Fruit fly (Drosophila melanogaster) whole organism, embryonic: ENCODE data around the gene Pdxk.

Experiments
- CG10209 ChIP-seq: fragments of 200-800 bp; sonication (Bioruptor generic); optimal IDR thresholded peaks from 3 replicates; lab custom pipeline; 2017; ENCODE audit warnings: missing biosample characterization, mild to moderate bottlenecking, missing genetic modification characterization, missing genetic modification reagents
- CG10959 ChIP-seq: fragments of 200-800 bp; sonication (Bioruptor generic); IDR thresholded peaks from 2 replicates; pipeline ENCODE4 v1.3.6; 2022; ENCODE audit warnings: missing biosample characterization, missing genetic modification characterization
- CG12104 ChIP-seq: fragments of 200-800 bp; sonication (Bioruptor generic); optimal IDR thresholded peaks from 3 replicates; lab custom pipeline; 2016; ENCODE audit warnings: missing biosample characterization, missing genetic modification characterization
- CG13123 ChIP-seq: fragments of 200-800 bp; sonication (Bioruptor generic); optimal IDR thresholded peaks from 2 replicates; lab custom pipeline; 2016; ENCODE audit warnings: missing biosample characterization, missing genetic modification characterization
- CG13296 ChIP-seq: fragments of 200-800 bp; sonication (Bioruptor generic); optimal IDR thresholded peaks from 3 replicates; lab custom pipeline; 2018; ENCODE audit warnings: missing biosample characterization, mild to moderate bottlenecking, missing genetic modification characterization
- CG13894 ChIP-seq: fragments of 200-800 bp; sonication (Bioruptor generic); optimal IDR thresholded peaks from 3 replicates; lab custom pipeline; 2018; ENCODE audit warnings: missing biosample characterization, mild to moderate bottlenecking, missing genetic modification characterization, moderate library complexity
- CG17359 ChIP-seq: fragments of 200-800 bp; sonication (Bioruptor generic); optimal IDR thresholded peaks from 3 replicates; lab custom pipeline; 2018; ENCODE audit warnings: missing biosample characterization, mild to moderate bottlenecking, missing genetic modification characterization, moderate library complexity
- CG17385 ChIP-seq: fragments of 200-800 bp; sonication (Bioruptor generic); optimal IDR thresholded peaks from 3 replicates; lab custom pipeline; 2018; ENCODE audit warnings: missing biosample characterization, mild to moderate bottlenecking, missing genetic modification characterization
- CG17568 ChIP-seq: fragments of 200-800 bp; sonication (Bioruptor generic); optimal IDR thresholded peaks from 2 replicates; lab custom pipeline; 2018; ENCODE audit warnings: missing biosample characterization, mild to moderate bottlenecking, missing genetic modification characterization, moderate library complexity
- CG2199 ChIP-seq: fragments of 200-800 bp; sonication (Bioruptor generic); IDR thresholded peaks from 3 replicates; pipeline ENCODE4 v1.3.6; 2022; ENCODE audit warnings: missing biosample characterization, missing genetic modification characterization
- CG2678 ChIP-seq: fragments of 200-800 bp; sonication (Bioruptor generic); optimal IDR thresholded peaks from 3 replicates; lab custom pipeline; 2019; ENCODE audit warnings: missing biosample characterization, mild to moderate bottlenecking, missing genetic modification characterization, moderate library complexity
- CG32767 ChIP-seq: fragments of 200-800 bp; sonication (Bioruptor generic); IDR thresholded peaks from 2 replicates; pipeline ENCODE4 v1.3.6; 2022; ENCODE audit warnings: missing biosample characterization, missing genetic modification characterization
- CG34224 ChIP-seq: fragments of 200-800 bp; sonication (Bioruptor generic); IDR thresholded peaks from 3 replicates; pipeline ENCODE4 v1.3.6; 2022; ENCODE audit warnings: missing biosample characterization, missing genetic modification characterization; ENCODE audit not compliant: partially characterized antibody
- CG4424 ChIP-seq: fragments of 200-800 bp; sonication (Bioruptor generic); optimal IDR thresholded peaks from 3 replicates; lab custom pipeline; 2016; ENCODE audit warnings: missing biosample characterization, missing genetic modification characterization
- CG8944 ChIP-seq: fragments of 200-800 bp; sonication (Bioruptor generic); optimal IDR thresholded peaks from 3 replicates; lab custom pipeline; 2016; ENCODE audit warnings: missing biosample characterization, missing genetic modification characterization
- CG9932 ChIP-seq: fragments of 200-800 bp; sonication (Bioruptor generic); IDR thresholded peaks from 2 replicates; pipeline ENCODE4 v1.3.6; 2022; ENCODE audit warnings: missing biosample characterization, missing genetic modification characterization
- CrebB ChIP-seq: fragments of 200-800 bp; sonication (Bioruptor generic); optimal IDR thresholded peaks from 3 replicates; lab custom pipeline; 2018; ENCODE audit warnings: missing biosample characterization, mild to moderate bottlenecking, missing genetic modification characterization
- D19A ChIP-seq: fragments of 200-800 bp; optimal IDR thresholded peaks from 3 replicates; lab custom pipeline; 2019; ENCODE audit warnings: missing biosample characterization, mild to moderate bottlenecking, missing genetic modification characterization, moderate library complexity
- Dbx ChIP-seq: fragments of 200-800 bp; sonication (Bioruptor generic); IDR thresholded peaks from 3 replicates; pipeline ENCODE4 v1.3.6; 2022; ENCODE audit warnings: missing biosample characterization, missing genetic modification characterization
- E2f1 ChIP-seq: fragments of 200-800 bp; sonication (Bioruptor generic); IDR thresholded peaks from 2 replicates; pipeline ENCODE4 v1.3.6; 2022; ENCODE audit warnings: missing biosample characterization, missing genetic modification characterization
- Fer1 ChIP-seq: fragments of 200-800 bp; sonication (Bioruptor generic); optimal IDR thresholded peaks from 2 replicates; lab custom pipeline; 2017; ENCODE audit warnings: missing biosample characterization, mild to moderate bottlenecking, missing genetic modification characterization
- HmgZ ChIP-seq: fragments of 200-800 bp; sonication (Bioruptor generic); optimal IDR thresholded peaks from 2 replicates; lab custom pipeline; 2018; ENCODE audit warnings: missing biosample characterization, mild to moderate bottlenecking, missing genetic modification characterization
- Med ChIP-seq: fragments of 200-800 bp; sonication (Bioruptor generic); peaks from one replicate; lab custom pipeline; 2016; ENCODE audit warnings: missing biosample characterization, missing genetic modification characterization, mild to moderate bottlenecking, inconsistent platforms, moderate library complexity
- Meics ChIP-seq: fragments of 200-800 bp; sonication (Bioruptor generic); optimal IDR thresholded peaks from 2 replicates; lab custom pipeline; 2017; ENCODE audit warnings: missing biosample characterization, mild to moderate bottlenecking, missing genetic modification characterization
- Mrtf ChIP-seq: fragments of 200-800 bp; sonication (Bioruptor generic); IDR thresholded peaks from 3 replicates; pipeline ENCODE4 v1.3.6; 2022; ENCODE audit warnings: missing biosample characterization, missing genetic modification characterization
- Nf-YA ChIP-seq: fragments of 200-800 bp; sonication (Bioruptor generic); IDR thresholded peaks from 2 replicates; pipeline ENCODE4 v1.3.6; 2022; ENCODE audit warnings: missing biosample characterization, missing genetic modification characterization
- Nf-YB ChIP-seq: fragments of 200-800 bp; sonication (Bioruptor generic); optimal IDR thresholded peaks from 3 replicates; lab custom pipeline; 2019; ENCODE audit warnings: missing biosample characterization, mild to moderate bottlenecking, missing genetic modification characterization, moderate library complexity
- Oli ChIP-seq: fragments of 200-800 bp; sonication (Bioruptor generic); optimal IDR thresholded peaks from 2 replicates; lab custom pipeline; 2018; ENCODE audit warnings: missing biosample characterization, mild to moderate bottlenecking, missing genetic modification characterization, moderate library complexity
- bab2 ChIP-seq: fragments of 200-800 bp; sonication (Bioruptor generic); optimal IDR thresholded peaks from 2 replicates; lab custom pipeline; 2016; ENCODE audit warnings: missing biosample characterization, missing genetic modification characterization
- cato ChIP-seq: fragments of 200-800 bp; sonication (Bioruptor generic); optimal IDR thresholded peaks from 2 replicates; lab custom pipeline; 2016; ENCODE audit warnings: missing biosample characterization, missing genetic modification characterization, borderline replicate concordance
- caup ChIP-seq: fragments of 200-800 bp; sonication (Bioruptor generic); optimal IDR thresholded peaks from 3 replicates; lab custom pipeline; 2017; ENCODE audit warnings: missing biosample characterization, mild to moderate bottlenecking, missing genetic modification characterization, moderate library complexity; ENCODE audit not compliant: severe bottlenecking
- ci ChIP-seq: fragments of 200-800 bp; sonication (Bioruptor generic); IDR thresholded peaks from 3 replicates; pipeline ENCODE4 v1.3.6; 2022; ENCODE audit warnings: missing biosample characterization, missing genetic modification characterization
- crol ChIP-seq: fragments of 200-800 bp; sonication (Bioruptor generic); IDR thresholded peaks from 2 replicates; pipeline ENCODE4 v1.3.6; 2022; ENCODE audit warnings: missing biosample characterization, missing genetic modification characterization
- crp ChIP-seq, 2 experiments: fragments of 200-800 bp; sonication (Bioruptor generic); optimal IDR thresholded peaks; 2 replicates in 1 of 2; 3 replicates in 1 of 2; lab custom pipeline; 2017; ENCODE audit warnings: missing biosample characterization in 2 of 2, missing genetic modification characterization in 2 of 2, mild to moderate bottlenecking in 1 of 2, moderate library complexity in 1 of 2
- dpn ChIP-seq, 2 experiments: fragments of 200-800 bp; sonication (Bioruptor generic); optimal IDR thresholded peaks; 3 replicates each; lab custom pipeline; 2016; ENCODE audit warnings: missing biosample characterization in 2 of 2, missing genetic modification characterization in 2 of 2
- exex ChIP-seq: fragments of 200-800 bp; sonication (Bioruptor generic); optimal IDR thresholded peaks from 4 replicates; lab custom pipeline; 2018; ENCODE audit warnings: missing biosample characterization, mild to moderate bottlenecking, missing genetic modification characterization, moderate library complexity
- ftz-f1 ChIP-seq: fragments of 200-800 bp; sonication (Bioruptor generic); optimal IDR thresholded peaks from 2 replicates; lab custom pipeline; 2016; ENCODE audit warnings: missing biosample characterization, missing genetic modification characterization
- hb ChIP-seq: fragments of 200-800 bp; sonication (Bioruptor generic); IDR thresholded peaks from 3 replicates; pipeline ENCODE4 v1.3.6; 2022; ENCODE audit warnings: missing biosample characterization, missing genetic modification characterization; ENCODE audit not compliant: partially characterized antibody
- hbn ChIP-seq: fragments of 200-800 bp; sonication (Bioruptor generic); IDR thresholded peaks from 2 replicates; pipeline ENCODE4 v1.3.6; 2022; ENCODE audit warnings: missing biosample characterization, missing genetic modification characterization; ENCODE audit not compliant: partially characterized antibody
- her ChIP-seq: fragments of 200-800 bp; sonication (Bioruptor generic); optimal IDR thresholded peaks from 2 replicates; lab custom pipeline; 2016; ENCODE audit warnings: missing biosample characterization, missing genetic modification characterization
- ind ChIP-seq: fragments of 200-800 bp; sonication (Bioruptor generic); optimal IDR thresholded peaks from 3 replicates; lab custom pipeline; 2016; ENCODE audit warnings: missing biosample characterization, missing genetic modification characterization
- kay ChIP-seq: fragments of 200-800 bp; sonication (Bioruptor generic); optimal IDR thresholded peaks from 2 replicates; lab custom pipeline; 2016; ENCODE audit warnings: missing biosample characterization, missing genetic modification characterization
- row ChIP-seq: fragments of 200-800 bp; sonication (Bioruptor generic); IDR thresholded peaks from 3 replicates; pipeline ENCODE4 v1.3.6; 2022; ENCODE audit warnings: missing biosample characterization, missing genetic modification characterization
- sima ChIP-seq: fragments of 200-800 bp; sonication (Bioruptor generic); optimal IDR thresholded peaks from 2 replicates; lab custom pipeline; 2016; ENCODE audit warnings: missing biosample characterization, missing genetic modification characterization
- slbo ChIP-seq: fragments of 200-800 bp; sonication (Bioruptor generic); IDR thresholded peaks from 2 replicates; pipeline ENCODE4 v1.3.6; 2022; ENCODE audit warnings: missing biosample characterization, missing genetic modification characterization
- sr ChIP-seq: fragments of 200-800 bp; sonication (Bioruptor generic); IDR thresholded peaks from 3 replicates; pipeline ENCODE4 v1.3.6; 2022; ENCODE audit warnings: missing biosample characterization, missing genetic modification characterization
- sug ChIP-seq: fragments of 200-800 bp; optimal IDR thresholded peaks from 2 replicates; lab custom pipeline; 2019; ENCODE audit warnings: missing biosample characterization, mild to moderate bottlenecking, missing genetic modification characterization, moderate library complexity
- tll ChIP-seq, 2 experiments: fragments of 200-800 bp in 1 of 2; fragments of >200 bp in 1 of 2; sonication (Bioruptor generic) in 1 of 2; optimal IDR thresholded peaks; 2 replicates each; lab custom pipeline; 2017 to 2019; ENCODE audit warnings: missing biosample characterization in 2 of 2, missing genetic modification characterization in 2 of 2, mild to moderate bottlenecking in 1 of 2, moderate library complexity in 1 of 2
- vvl ChIP-seq: fragments of 200-800 bp; sonication (Bioruptor generic); IDR thresholded peaks from 2 replicates; pipeline ENCODE4 v1.3.6; 2022; ENCODE audit warnings: missing biosample characterization, missing genetic modification characterization
- wor ChIP-seq: fragments of 200-800 bp; sonication (Bioruptor generic); IDR thresholded peaks from 2 replicates; pipeline ENCODE4 v1.3.6; 2022; ENCODE audit warnings: missing biosample characterization, missing genetic modification characterization

The Pdxk gene

DNA sequence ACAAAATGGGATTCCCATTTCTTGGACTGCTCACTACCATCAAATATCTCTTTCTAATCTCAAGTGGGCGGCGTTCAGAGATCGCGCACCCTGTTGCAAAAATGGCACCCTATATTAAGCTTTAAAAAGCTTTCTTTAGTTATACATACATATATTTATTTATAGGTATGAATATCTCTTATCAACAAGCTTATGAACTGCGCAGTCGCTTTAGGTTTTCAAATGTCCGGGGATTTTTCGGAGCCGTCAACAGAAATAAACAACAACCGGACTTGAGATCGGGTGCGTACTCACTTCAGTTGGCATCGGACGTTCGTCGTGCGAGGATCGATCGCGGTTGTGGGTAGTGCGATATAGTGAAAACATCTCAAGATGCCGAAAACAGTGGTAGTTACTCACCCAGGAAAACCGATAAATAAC lies 10.8 kb upstream of the Pdxk start, which contains the start of gene PGRP-LF (continued):
- TF ChIP-seq Dbx (GFP tag; lab: Robert Waterston, UW) (peak; percentile 41; the same call in 1 of the 3 replicates), CG8944 (no peak), CG32767 (peak; percentile 35; the same call in 1 of the 2 replicates), kay (GFP tag; lab: Kevin White, UChicago) (peak; percentile 36), caup (GFP tag; lab: Kevin White, UChicago) (peak; percentile 24), E2f1 (GFP tag; lab: Robert Waterston, UW) (no peak), Meics (GFP tag; lab: Kevin White, UChicago) (peak; percentile 11), Med (peak; percentile 82), ci (GFP tag; lab: Robert Waterston, UW) (peak; percentile 42; the same call in 2 of the 3 replicates), Fer1 (GFP tag; lab: Kevin White, UChicago) (peak; percentile 52), hbn (GFP tag; lab: Robert Waterston, UW) (no peak), her (GFP tag; lab: Kevin White, UChicago) (no peak), CG13296 (GFP tag; lab: Kevin White, UChicago) (peak; percentile 29), hb (GFP tag; lab: Robert Waterston, UW) (no peak), sima (GFP tag; lab: Kevin White, UChicago) (no peak), Nf-YA (GFP tag; lab: Robert Waterston, UW) (no peak), sr (GFP tag; lab: Robert Waterston, UW) (peak; percentile 87), D19A (no peak), dpn (GFP tag; optimal IDR thresholded peaks at IDR 0.05; lab: Kevin White, UChicago) (peak in 1 of 2 experiments; percentile 2), row (GFP tag; lab: Robert Waterston, UW) (peak; percentile 39; the same call in 1 of the 3 replicates), slbo (GFP tag; lab: Robert Waterston, UW) (0 out of 2 replicates have a peak, but pooled peaks have one; percentile 17), CG10959 (GFP tag; lab: Robert Waterston, UW) (no peak), CG13123 (GFP tag; lab: Kevin White, UChicago) (no peak), Nf-YB (GFP tag; lab: Kevin White, UChicago) (peak; percentile 58), CG12104 (GFP tag; lab: Kevin White, UChicago) (no peak), sug (tag; lab: Kevin White, UChicago) (peak; percentile 51), Oli (tag; lab: Kevin White, UChicago) (no peak), tll (GFP tag; optimal IDR thresholded peaks at IDR 0.05; lab: Kevin White, UChicago) (no peak), CG2678 (peak; percentile 8), CG10209 (GFP tag; lab: Kevin White, UChicago) (no peak), crol (GFP tag; lab: Robert Waterston, UW) (no peak), HmgZ (tag; lab: Kevin White, UChicago) (peak; percentile 63), CG17385 (GFP tag; lab: Kevin White, UChicago) (peak; percentile 30), cato (GFP tag; lab: Kevin White, UChicago) (no peak), bab2 (no peak), vvl (GFP tag; lab: Robert Waterston, UW) (0 out of 2 replicates have a peak, but pooled peaks have one; percentile 20), CG17568 (GFP tag; lab: Kevin White, UChicago) (peak; percentile 64), CG17359 (tag; lab: Kevin White, UChicago) (peak; percentile 4), exex (tag; lab: Kevin White, UChicago) (peak; percentile 2), CG9932 (GFP tag; lab: Robert Waterston, UW) (peak; percentile 48; the same call in 1 of the 2 replicates), ind (GFP tag; lab: Kevin White, UChicago) (no peak), CrebB (peak; percentile 10), Mrtf (GFP tag; lab: Robert Waterston, UW) (no peak), ftz-f1 (peak; percentile 49), CG2199 (GFP tag; lab: Robert Waterston, UW) (no peak), CG13894 (tag; lab: Kevin White, UChicago) (peak; percentile 82), wor (no peak), crp (GFP tag; optimal IDR thresholded peaks at IDR 0.05; lab: Kevin White, UChicago) (no peak), CG4424 (GFP tag; lab: Kevin White, UChicago) (peak; percentile 1), CG34224 (GFP tag; lab: Robert Waterston, UW) (peak; percentile 14; the same call in 1 of the 3 replicates)
